Worm (Caenorhabditis elegans) whole organism, L2 larva: ENCODE results near the gene lgc-27.

ENCODE experiments used
- egl-27 ChIP-seq: sonication (generic microtip); optimal IDR thresholded peaks from 3 replicates; lab custom pipeline; 2017; ENCODE audit warnings: missing biosample characterization, missing genetic modification reagents, missing genetic modification characterization
- elt-1 ChIP-seq: fragments of 150-350 bp; optimal IDR thresholded peaks from 2 replicates; lab custom pipeline; 2014; ENCODE audit warnings: missing biosample characterization, missing genetic modification characterization
- fos-1 ChIP-seq: fragments of 150-350 bp; optimal IDR thresholded peaks from 2 replicates; lab custom pipeline; 2014; ENCODE audit warnings: missing biosample characterization, missing genetic modification characterization
- lin-39 ChIP-seq: fragments of 150-350 bp; optimal IDR thresholded peaks from 2 replicates; lab custom pipeline; 2014; ENCODE audit warnings: missing biosample characterization, missing genetic modification reagents, missing genetic modification characterization
- lsy-2 ChIP-seq, 2 experiments: fragments of 150-350 bp in 1 of 2; sonication (generic microtip) in 1 of 2; optimal IDR thresholded peaks; 2 replicates each; lab custom pipeline; 2014 to 2017; ENCODE audit warnings: missing biosample characterization in 2 of 2, missing genetic modification characterization in 2 of 2
- nhr-237 ChIP-seq: fragments of 150-350 bp; optimal IDR thresholded peaks from 2 replicates; lab custom pipeline; 2014; ENCODE audit warnings: missing biosample characterization, missing genetic modification characterization
- snpc-4 ChIP-seq: fragments of 150-350 bp; optimal IDR thresholded peaks from 2 replicates; lab custom pipeline; 2014; ENCODE audit warnings: missing biosample characterization, missing genetic modification characterization
- unc-39 ChIP-seq: fragments of 150-350 bp; optimal IDR thresholded peaks from 2 replicates; lab custom pipeline; 2014; ENCODE audit warnings: missing biosample characterization, missing genetic modification characterization
- unc-62 ChIP-seq: fragments of 150-350 bp; optimal IDR thresholded peaks from 2 replicates; lab custom pipeline; 2014; ENCODE audit warnings: missing biosample characterization, missing genetic modification reagents, missing genetic modification characterization
- zag-1 ChIP-seq: fragments of 150-350 bp; optimal IDR thresholded peaks from 2 replicates; lab custom pipeline; 2014; ENCODE audit warnings: missing biosample characterization, missing genetic modification characterization

- TF ChIP-seq zag-1 (tag; lab: Kevin White, UChicago) (no peak), fos-1 (tag; lab: Kevin White, UChicago) (peak; percentile 49), elt-1 (tag; lab: Kevin White, UChicago) (no peak), lin-39 (tag; lab: Kevin White, UChicago) (no peak), egl-27 (tag; lab: Kevin White, UChicago) (no peak), unc-39 (tag; lab: Kevin White, UChicago) (no peak), nhr-237 (tag; lab: Kevin White, UChicago) (no peak), snpc-4 (no peak), lsy-2 (tag; optimal IDR thresholded peaks at IDR 0.05; lab: Kevin White, UChicago) (peak in 1 of 2 experiments; percentile 60), unc-62 (GFP tag; lab: Kevin White, UChicago) (no peak)
These were observed 44.2 kb downstream of the lgc-27 start, which contains the start of gene F10G7.5 for ce11 chrII:4693129-4693528.
